Worm (Caenorhabditis elegans): ENCODE data around the gene Y62F5A.12.

DNA sequence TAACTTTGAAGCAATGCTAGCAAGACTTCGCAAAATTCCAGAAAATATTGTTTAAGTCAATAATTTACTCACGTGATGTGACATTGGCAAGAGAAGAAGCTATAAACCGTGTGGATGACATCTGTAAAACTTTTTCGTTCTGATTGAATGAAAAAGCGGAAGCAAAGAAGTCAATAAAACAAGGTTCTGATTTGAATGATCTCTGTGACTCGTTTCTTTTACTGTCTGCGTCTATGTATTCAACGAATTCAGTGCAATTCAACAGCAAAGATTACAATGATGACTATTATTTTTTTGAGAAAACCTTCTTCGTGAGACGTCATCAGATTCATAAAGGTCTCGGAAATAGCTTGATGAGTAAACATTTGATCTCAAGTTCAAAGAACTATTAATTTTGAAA is 41.4 kb downstream of the Y62F5A.12 start, which contains the start of gene hacl-1:
- no peak for TF ChIP-seq F39B2.1 (GFP tag; IDR thresholded peaks at IDR 0.05)
- no peak for TF ChIP-seq Y53F4B.3 (GFP tag; IDR thresholded peaks at IDR 0.05)
- TF ChIP-seq snpc-4 (GFP tag; optimal IDR thresholded peaks at IDR 0.05), result no peak
- TF ChIP-seq snpc-4 (tag; optimal IDR thresholded peaks at IDR 0.05), result no peak
- no peak for TF ChIP-seq ama-1 (optimal IDR thresholded peaks at IDR 0.05)
- TF ChIP-seq ama-1 (GFP tag; optimal IDR thresholded peaks at IDR 0.05), result no peak
- TF ChIP-seq dpl-1 (GFP tag; optimal IDR thresholded peaks at IDR 0.05), result no peak
- TF ChIP-seq lin-35 (GFP tag; optimal IDR thresholded peaks at IDR 0.05), result no peak
- no peak for TF ChIP-seq T26A5.8 (tag; optimal IDR thresholded peaks at IDR 0.05)
- no peak for TF ChIP-seq him-1 (tag; optimal IDR thresholded peaks at IDR 0.05)
- no peak for TF ChIP-seq T07F8.4 (tag; optimal IDR thresholded peaks at IDR 0.05)
- no peak for TF ChIP-seq ceh-79 (tag; optimal IDR thresholded peaks at IDR 0.05)
- no peak for TF ChIP-seq unc-62 (GFP tag; optimal IDR thresholded peaks at IDR 0.05)
- no peak for TF ChIP-seq pha-4 (tag; optimal IDR thresholded peaks at IDR 0.05)
- TF ChIP-seq snpc-1.1 (tag; optimal IDR thresholded peaks at IDR 0.05; ENCODE audit: insufficient read depth), result no peak

Data from whole organism, young adult.